Worm (Caenorhabditis elegans) whole organism, L1 larva: ENCODE data around the gene C05D11.13.

Experiments used
- C16A3.4 ChIP-seq: fragments of 150-350 bp; optimal IDR thresholded peaks from 2 replicates; lab custom pipeline; 2014; ENCODE audit warnings: missing biosample characterization, missing genetic modification characterization
- Y116A8C.19 ChIP-seq: sonication (generic microtip); optimal IDR thresholded peaks from 2 replicates; lab custom pipeline; 2016; ENCODE audit warnings: missing compliant biosample characterization, missing genetic modification characterization, borderline replicate concordance
- aha-1 ChIP-seq: fragments of 150-350 bp; optimal IDR thresholded peaks from 2 replicates; lab custom pipeline; 2014; ENCODE audit warnings: missing biosample characterization, missing genetic modification characterization
- ceh-63 ChIP-seq: fragments of 200-800 bp; sonication (Bioruptor generic); optimal IDR thresholded peaks from 2 replicates; lab custom pipeline; 2018; ENCODE audit warnings: mild to moderate bottlenecking, missing genetic modification characterization, missing compliant biosample characterization
- ceh-8 ChIP-seq: fragments of 200-800 bp; sonication (Bioruptor generic); optimal IDR thresholded peaks from 2 replicates; lab custom pipeline; 2018; ENCODE audit warnings: mild to moderate bottlenecking, missing genetic modification characterization, moderate library complexity, missing compliant biosample characterization
- ceh-82 ChIP-seq, 3 experiments: fragments of 150-350 bp in 1 of 3; sonication (generic microtip) in 2 of 3; optimal IDR thresholded peaks; 2 replicates each; lab custom pipeline; 2014 to 2017; ENCODE audit warnings: missing biosample characterization in 3 of 3, missing genetic modification characterization in 3 of 3
- ceh-88 ChIP-seq: fragments of 200-800 bp; sonication (Bioruptor generic); IDR thresholded peaks from 2 replicates; pipeline ENCODE4 v1.3.6; 2022; ENCODE audit warnings: missing genetic modification characterization, missing compliant biosample characterization
- ces-1 ChIP-seq: fragments of 150-350 bp; optimal IDR thresholded peaks from 2 replicates; lab custom pipeline; 2014; ENCODE audit warnings: missing biosample characterization, missing genetic modification reagents, missing genetic modification characterization
- efl-1 ChIP-seq, 4 experiments: fragments of 150-350 bp; optimal IDR thresholded peaks in 3 of 4; peaks in 1 of 4; 1 replicate in 1 of 4; 2 replicates in 3 of 4; lab custom pipeline; 2014; ENCODE audit warnings: missing biosample characterization in 2 of 4, missing genetic modification characterization in 2 of 4, missing genetic modification reagents in 2 of 4
- ets-5 ChIP-seq: fragments of 200-800 bp; sonication (Bioruptor generic); IDR thresholded peaks from 2 replicates; pipeline ENCODE4 v1.3.6; 2022; ENCODE audit warnings: missing genetic modification characterization, missing compliant biosample characterization
- fos-1 ChIP-seq: fragments of 150-350 bp; optimal IDR thresholded peaks from 2 replicates; lab custom pipeline; 2014; ENCODE audit warnings: missing biosample characterization, missing genetic modification characterization
- grh-1 ChIP-seq: fragments of 200-800 bp; sonication (Bioruptor generic); IDR thresholded peaks from 2 replicates; pipeline ENCODE4 v1.3.6; 2022; ENCODE audit warnings: missing genetic modification reagents, missing genetic modification characterization, missing compliant biosample characterization
- irx-1 ChIP-seq: sonication (generic microtip); optimal IDR thresholded peaks from 2 replicates; lab custom pipeline; 2016; ENCODE audit warnings: missing genetic modification characterization, missing compliant biosample characterization
- lin-13 ChIP-seq: fragments of 150-350 bp; optimal IDR thresholded peaks from 2 replicates; lab custom pipeline; 2014; ENCODE audit warnings: missing biosample characterization, missing genetic modification reagents, missing genetic modification characterization
- lin-14 ChIP-seq: fragments of 200-800 bp; sonication (Bioruptor generic); optimal IDR thresholded peaks from 2 replicates; lab custom pipeline; 2018; ENCODE audit warnings: mild to moderate bottlenecking, missing genetic modification characterization, moderate library complexity, missing compliant biosample characterization
- lin-15B ChIP-seq: fragments of 150-350 bp; sonication (generic microtip); optimal IDR thresholded peaks from 3 replicates; lab custom pipeline; 2014; ENCODE audit warnings: missing biosample characterization, missing genetic modification characterization
- lin-35 ChIP-seq, 2 experiments: fragments of 150-350 bp; optimal IDR thresholded peaks; 2 replicates each; lab custom pipeline; 2014; ENCODE audit warnings: missing biosample characterization in 2 of 2, missing genetic modification characterization in 2 of 2, missing genetic modification reagents in 2 of 2
- lin-39 ChIP-seq: fragments of 150-350 bp; optimal IDR thresholded peaks from 2 replicates; lab custom pipeline; 2014; ENCODE audit warnings: missing biosample characterization, missing genetic modification reagents, missing genetic modification characterization
- lir-3 ChIP-seq: sonication (generic microtip); optimal IDR thresholded peaks from 2 replicates; lab custom pipeline; 2016; ENCODE audit warnings: mild to moderate bottlenecking, missing genetic modification characterization, moderate library complexity, missing compliant biosample characterization; ENCODE audit not compliant: poor library complexity
- lsy-2 ChIP-seq, 2 experiments: fragments of 150-350 bp; optimal IDR thresholded peaks; 2 replicates each; lab custom pipeline; 2014; ENCODE audit warnings: missing biosample characterization in 2 of 2, missing genetic modification characterization in 2 of 2
- mab-9 ChIP-seq: fragments of 200-800 bp; sonication (Bioruptor generic); IDR thresholded peaks from 2 replicates; pipeline ENCODE4 v1.3.6; 2022; ENCODE audit warnings: missing genetic modification reagents, missing genetic modification characterization, missing compliant biosample characterization
- mep-1 ChIP-seq: fragments of 150-350 bp; optimal IDR thresholded peaks from 2 replicates; lab custom pipeline; 2014; ENCODE audit warnings: missing biosample characterization, missing genetic modification characterization
- nhr-11 ChIP-seq: fragments of 150-350 bp; optimal IDR thresholded peaks from 2 replicates; lab custom pipeline; 2014; ENCODE audit warnings: missing biosample characterization, missing genetic modification characterization
- nhr-19 ChIP-seq: fragments of 200-800 bp; sonication (Bioruptor generic); conservative IDR thresholded peaks from 2 replicates; pipeline ENCODE4 v1.3.6; 2022; ENCODE audit warnings: missing genetic modification characterization, missing compliant biosample characterization
- nhr-20 ChIP-seq: sonication (generic microtip); optimal IDR thresholded peaks from 2 replicates; lab custom pipeline; 2016; ENCODE audit warnings: mild to moderate bottlenecking, missing genetic modification characterization, missing compliant biosample characterization
- nhr-47 ChIP-seq: sonication (generic microtip); optimal IDR thresholded peaks from 2 replicates; lab custom pipeline; 2016; ENCODE audit warnings: mild to moderate bottlenecking, missing genetic modification characterization, moderate library complexity, missing compliant biosample characterization
- nhr-71 ChIP-seq: sonication (generic microtip); optimal IDR thresholded peaks from 2 replicates; lab custom pipeline; 2016; ENCODE audit warnings: mild to moderate bottlenecking, missing genetic modification characterization, moderate library complexity, missing compliant biosample characterization
- rnt-1 ChIP-seq: sonication (generic microtip); optimal IDR thresholded peaks from 2 replicates; lab custom pipeline; 2016; ENCODE audit warnings: mild to moderate bottlenecking, missing genetic modification characterization, moderate library complexity, missing compliant biosample characterization
- skn-1 ChIP-seq: fragments of 150-350 bp; optimal IDR thresholded peaks from 2 replicates; lab custom pipeline; 2014; ENCODE audit warnings: missing biosample characterization, missing genetic modification characterization
- snu-23 ChIP-seq: sonication (generic microtip); optimal IDR thresholded peaks from 2 replicates; lab custom pipeline; 2016; ENCODE audit warnings: missing genetic modification characterization, missing compliant biosample characterization
- sup-37 ChIP-seq: fragments of 200-800 bp; sonication (Bioruptor generic); optimal IDR thresholded peaks from 2 replicates; lab custom pipeline; 2018; ENCODE audit warnings: mild to moderate bottlenecking, missing genetic modification characterization, missing compliant biosample characterization
- swsn-7 ChIP-seq: sonication (generic microtip); optimal IDR thresholded peaks from 2 replicates; lab custom pipeline; 2016; ENCODE audit warnings: missing genetic modification characterization, missing compliant biosample characterization
- tbx-2 ChIP-seq: sonication (generic microtip); optimal IDR thresholded peaks from 2 replicates; lab custom pipeline; 2016; ENCODE audit warnings: missing genetic modification characterization, missing compliant biosample characterization
- unc-30 ChIP-seq: sonication (generic microtip); optimal IDR thresholded peaks from 2 replicates; lab custom pipeline; 2017; ENCODE audit warnings: missing biosample characterization, missing genetic modification characterization
- vab-15 ChIP-seq: sonication (generic microtip); optimal IDR thresholded peaks from 2 replicates; lab custom pipeline; 2017; ENCODE audit warnings: missing genotype, mild to moderate bottlenecking, missing genetic modification characterization, missing compliant biosample characterization
- xbp-1 ChIP-seq: sonication (generic microtip); optimal IDR thresholded peaks from 2 replicates; lab custom pipeline; 2016; ENCODE audit warnings: missing genetic modification characterization, missing compliant biosample characterization
- zag-1 ChIP-seq: fragments of 150-350 bp; optimal IDR thresholded peaks from 2 replicates; lab custom pipeline; 2014; ENCODE audit warnings: missing biosample characterization, missing genetic modification characterization
- ztf-4 ChIP-seq: fragments of 150-350 bp; optimal IDR thresholded peaks from 2 replicates; lab custom pipeline; 2014; ENCODE audit warnings: missing biosample characterization, missing genetic modification characterization

C05D11.13 gene

DNA sequence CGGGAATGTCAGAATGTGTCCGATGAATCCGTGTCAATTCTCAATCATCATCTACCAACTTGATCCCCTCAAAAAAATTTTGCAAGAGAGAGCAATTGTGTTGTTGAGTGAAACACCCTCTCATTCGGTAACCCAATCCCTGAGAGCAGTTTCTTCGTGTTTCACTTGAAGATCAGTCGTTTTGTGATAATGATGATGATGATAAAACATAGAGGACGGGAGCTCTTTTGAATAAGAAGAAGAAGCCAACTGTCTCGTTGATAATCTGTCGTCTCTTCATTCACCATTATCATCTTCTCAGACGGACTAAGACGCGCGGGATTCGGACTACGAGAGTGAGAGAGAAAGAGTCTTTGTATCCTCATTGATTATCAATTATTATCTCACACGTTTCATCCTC, 39.3 kb downstream of the C05D11.13 start:
- TF ChIP-seq nhr-20 (tag; lab: Kevin White, UChicago) (peak; percentile 30), lin-14 (peak; percentile 71), ceh-63 (GFP tag; lab: Kevin White, UChicago) (no peak), ztf-4 (tag; lab: Kevin White, UChicago) (peak; percentile 36), rnt-1 (tag; lab: Kevin White, UChicago) (peak; percentile 65), lsy-2 (tag; optimal IDR thresholded peaks at IDR 0.05; lab: Kevin White, UChicago) (peak; percentile 43 to 57), skn-1 (tag; lab: Kevin White, UChicago) (peak; percentile 29), ets-5 (GFP tag; lab: Robert Waterston, UW) (no peak), nhr-71 (tag; lab: Kevin White, UChicago) (peak; percentile 80), nhr-19 (GFP tag; lab: Robert Waterston, UW) (peak; percentile 39), aha-1 (tag; lab: Kevin White, UChicago) (no peak), efl-1 (optimal IDR thresholded peaks at IDR 0.05; lab: Kevin White, UChicago) (no peak), efl-1 (GFP tag; optimal IDR thresholded peaks at IDR 0.05 in 1 of 2; lab: Kevin White, UChicago) (no peak), grh-1 (no peak), C16A3.4 (tag; lab: Kevin White, UChicago) (peak; percentile 4), unc-30 (tag; lab: Kevin White, UChicago) (no peak), mep-1 (tag; lab: Kevin White, UChicago) (peak; percentile 10), snu-23 (GFP tag; lab: Kevin White, UChicago) (peak; percentile 63), lir-3 (tag; lab: Kevin White, UChicago) (peak; percentile 4)

DNA sequence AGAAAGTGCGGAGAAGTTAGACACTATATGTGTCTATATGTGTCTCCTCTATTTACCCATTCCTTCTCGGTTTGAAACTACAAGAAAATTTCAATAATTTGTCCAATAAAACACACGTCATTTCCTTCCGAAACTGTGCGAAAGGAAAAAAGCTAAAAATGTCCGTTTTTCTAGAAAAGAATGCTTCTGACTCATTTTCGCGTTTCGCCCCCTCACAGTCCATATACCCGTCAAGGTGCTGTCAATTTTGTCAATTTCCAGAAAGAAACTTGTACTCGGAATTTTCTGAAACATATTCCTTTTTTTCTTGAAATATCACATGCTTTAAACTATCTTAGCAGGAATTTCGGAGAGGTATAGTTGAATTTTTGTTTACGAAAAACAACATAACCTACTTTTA, 41.6 kb downstream of the C05D11.13 start:
- TF ChIP-seq irx-1 (tag; lab: Kevin White, UChicago): no peak
- TF ChIP-seq tbx-2 (tag; lab: Kevin White, UChicago): no peak
- no peak for TF ChIP-seq lin-15B (tag; lab: Kevin White, UChicago)
- no peak for TF ChIP-seq vab-15
- no peak for TF ChIP-seq nhr-19 (GFP tag; lab: Robert Waterston, UW)
- TF ChIP-seq mab-9: no peak
- no peak for TF ChIP-seq Y116A8C.19
- TF ChIP-seq ceh-82 (tag; optimal IDR thresholded peaks at IDR 0.05; lab: Kevin White, UChicago): no peak
- no peak for TF ChIP-seq ceh-8 (GFP tag; lab: Kevin White, UChicago)

DNA sequence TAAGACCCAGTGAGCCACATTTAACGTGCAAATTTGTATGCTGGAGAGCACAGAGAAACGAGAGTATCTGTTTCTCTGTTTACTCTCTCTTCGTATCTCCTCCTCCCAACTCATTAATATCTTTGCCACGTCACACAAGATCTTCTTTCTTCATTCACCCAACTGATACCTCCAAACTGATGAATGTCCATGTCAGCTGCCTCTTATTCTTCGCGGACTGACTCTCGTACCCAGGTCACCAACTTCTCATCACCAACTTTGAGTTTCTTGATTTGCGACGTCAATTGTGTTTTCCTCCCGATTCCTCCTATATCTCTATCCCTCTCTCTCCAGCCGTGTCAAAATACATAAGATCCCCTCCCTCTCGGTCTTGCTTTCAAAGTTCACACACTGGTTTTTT, 42.0 kb downstream of the C05D11.13 start:
- TF ChIP-seq swsn-7 (tag; lab: Kevin White, UChicago) (peak; percentile 43), nhr-19 (GFP tag; lab: Robert Waterston, UW) (peak; percentile 73), lin-35 (GFP tag; optimal IDR thresholded peaks at IDR 0.05; lab: Kevin White, UChicago) (peak in 1 of 2 experiments; percentile 14), ceh-8 (GFP tag; lab: Kevin White, UChicago) (no peak), sup-37 (GFP tag; lab: Kevin White, UChicago) (peak; percentile 23), xbp-1 (peak; percentile 78), nhr-47 (peak; percentile 32), lin-39 (tag; lab: Kevin White, UChicago) (peak; percentile 57), lir-3 (tag; lab: Kevin White, UChicago) (peak; percentile 40), aha-1 (tag; lab: Kevin White, UChicago) (no peak), snu-23 (GFP tag; lab: Kevin White, UChicago) (peak; percentile 67), nhr-20 (tag; lab: Kevin White, UChicago) (peak; percentile 18), ceh-88 (peak; percentile 13; the same call in 1 of the 2 replicates), ztf-4 (tag; lab: Kevin White, UChicago) (no peak), lsy-2 (tag; optimal IDR thresholded peaks at IDR 0.05; lab: Kevin White, UChicago) (peak; percentile 22 to 51), nhr-11 (tag; lab: Kevin White, UChicago) (peak; percentile 58), nhr-71 (tag; lab: Kevin White, UChicago) (peak; percentile 91), fos-1 (no peak), efl-1 (optimal IDR thresholded peaks at IDR 0.05; lab: Kevin White, UChicago) (peak in 1 of 2 experiments; percentile 11), efl-1 (GFP tag; optimal IDR thresholded peaks at IDR 0.05 in 1 of 2; lab: Kevin White, UChicago) (peak in 1 of 2 experiments; percentile 49), lin-13 (GFP tag; lab: Kevin White, UChicago) (peak; percentile 60), ces-1 (GFP tag; lab: Kevin White, UChicago) (no peak), tbx-2 (tag; lab: Kevin White, UChicago) (peak; percentile 54), zag-1 (tag; lab: Kevin White, UChicago) (no peak), lin-14 (peak; percentile 56), rnt-1 (tag; lab: Kevin White, UChicago) (peak; percentile 86)
